Worm (Caenorhabditis elegans): ENCODE results near the gene F38A6.4.
A peak's percentile ranks its signal among the peaks of the same experiment; 100 is the strongest.

F38A6.4 gene

ce11 chrV:20744290-20744837, 30.8 kb downstream of the F38A6.4 start, which contains the start of gene dnj-25:
dnj-25 (minus strand) TSS chrV:20744346.
- no peak for TF ChIP-seq ttx-3 (tag; optimal IDR thresholded peaks at IDR 0.05)
- TF ChIP-seq K09A11.1 (tag; optimal IDR thresholded peaks at IDR 0.05; ENCODE audit: insufficient read depth), result no peak
- no peak for TF ChIP-seq K02D7.2 (tag; optimal IDR thresholded peaks at IDR 0.05)
- TF ChIP-seq elt-4 (tag; optimal IDR thresholded peaks at IDR 0.05), result no peak
- no peak for TF ChIP-seq syd-9 (tag; optimal IDR thresholded peaks at IDR 0.05)
- TF ChIP-seq sox-4 (tag; optimal IDR thresholded peaks at IDR 0.05), result no peak
- TF ChIP-seq ceh-22 (tag; optimal IDR thresholded peaks at IDR 0.05), result no peak
- TF ChIP-seq hlh-30 (tag; optimal IDR thresholded peaks at IDR 0.05; ENCODE audit: insufficient read depth), result no peak
- TF ChIP-seq unc-3 (GFP tag; conservative IDR thresholded peaks at IDR 0.05), result no peak
- no peak for TF ChIP-seq unc-3 (tag; optimal IDR thresholded peaks at IDR 0.05)
- no peak for TF ChIP-seq lim-6 (tag; optimal IDR thresholded peaks at IDR 0.05)

ce11 chrV:20739387-20739786, 35.8 kb downstream of the F38A6.4 start:
- TF ChIP-seq ets-4 (tag; optimal IDR thresholded peaks at IDR 0.05) (no peak), unc-42 (tag; optimal IDR thresholded peaks at IDR 0.05) (peak; percentile 63)

ce11 chrV:20734658-20735057, 40.5 kb downstream of the F38A6.4 start, which contains the start of gene srxa-6:
srxa-6 (plus strand) TSS chrV:20734958.
- TF ChIP-seq ceh-34 (tag; optimal IDR thresholded peaks at IDR 0.05) (no peak), ceh-19 (GFP tag; optimal IDR thresholded peaks at IDR 0.05) (no peak), nhr-11 (tag; optimal IDR thresholded peaks at IDR 0.05) (no peak), pha-2 (tag; optimal IDR thresholded peaks at IDR 0.05) (no peak), nhr-232 (tag; optimal IDR thresholded peaks at IDR 0.05) (no peak), sox-2 (GFP tag; IDR thresholded peaks at IDR 0.05) (no peak), ceh-14 (tag; optimal IDR thresholded peaks at IDR 0.05) (no peak), K09A11.1 (tag; optimal IDR thresholded peaks at IDR 0.05; ENCODE audit: insufficient read depth) (no peak), npax-4 (tag; optimal IDR thresholded peaks at IDR 0.05) (no peak), dve-1 (tag; optimal IDR thresholded peaks at IDR 0.05) (no peak)

- no peak for TF ChIP-seq ceh-30 (tag; optimal IDR thresholded peaks at IDR 0.05)
- TF ChIP-seq fkh-10 (GFP tag; optimal IDR thresholded peaks at IDR 0.05), result no peak
- TF ChIP-seq mec-3 (tag; optimal IDR thresholded peaks at IDR 0.05; ENCODE audit: borderline replicate concordance), result no peak
- no peak for TF ChIP-seq ceh-34 (tag; optimal IDR thresholded peaks at IDR 0.05)
- no peak for TF ChIP-seq hlh-13 (GFP tag; optimal IDR thresholded peaks at IDR 0.05)
- no peak for TF ChIP-seq ceh-14 (tag; optimal IDR thresholded peaks at IDR 0.05)
- no peak for TF ChIP-seq lim-6 (tag; optimal IDR thresholded peaks at IDR 0.05)
- no peak for TF ChIP-seq ztf-16 (tag; optimal IDR thresholded peaks at IDR 0.05)
- no peak for TF ChIP-seq C08G9.2 (tag; optimal IDR thresholded peaks at IDR 0.05)
- no peak for TF ChIP-seq hlh-8 (tag; optimal IDR thresholded peaks at IDR 0.05)
- TF ChIP-seq dve-1 (tag; optimal IDR thresholded peaks at IDR 0.05), result no peak
- no peak for TF ChIP-seq ceh-18 (tag; optimal IDR thresholded peaks at IDR 0.05)
- no peak for TF ChIP-seq fkh-6 (tag; optimal IDR thresholded peaks at IDR 0.05)
- TF ChIP-seq npax-4 (tag; optimal IDR thresholded peaks at IDR 0.05), result no peak
- TF ChIP-seq zip-5 (tag; optimal IDR thresholded peaks at IDR 0.05), result no peak
- no peak for TF ChIP-seq unc-86 (tag; optimal IDR thresholded peaks at IDR 0.05)
- TF ChIP-seq F13H6.1 (tag; optimal IDR thresholded peaks at IDR 0.05), result no peak
These were observed 43.4 kb downstream of the F38A6.4 start, which contains the start of gene srxa-1 for ce11 chrV:20731787-20732186. srxa-1 (plus strand) TSS chrV:20732087.

ce11 chrV:20728763-20729350, 46.3 kb downstream of the F38A6.4 start, which contains the start of gene ipla-3:
ipla-3 (minus strand) TSS chrV:20729272.
- no peak for TF ChIP-seq ceh-19 (GFP tag; optimal IDR thresholded peaks at IDR 0.05)
- TF ChIP-seq F13H6.1 (tag; optimal IDR thresholded peaks at IDR 0.05), result no peak
- TF ChIP-seq ama-1 (optimal IDR thresholded peaks at IDR 0.05), result no peak
- TF ChIP-seq nhr-11 (tag; optimal IDR thresholded peaks at IDR 0.05), result no peak
- no peak for TF ChIP-seq pat-9 (tag; optimal IDR thresholded peaks at IDR 0.05)
- peak; percentile 63 for TF ChIP-seq unc-55 (GFP tag; optimal IDR thresholded peaks at IDR 0.05)
- peak; percentile 19 for TF ChIP-seq elt-2 (tag; optimal IDR thresholded peaks at IDR 0.05)
- peak; percentile 79 for TF ChIP-seq sox-2 (GFP tag; IDR thresholded peaks at IDR 0.05)
- no peak for TF ChIP-seq ceh-34 (tag; optimal IDR thresholded peaks at IDR 0.05)
- no peak for TF ChIP-seq ceh-14 (tag; optimal IDR thresholded peaks at IDR 0.05)
- TF ChIP-seq nfya-1 (tag; optimal IDR thresholded peaks at IDR 0.05), result peak; percentile 7
- no peak for TF ChIP-seq hlh-30 (tag; optimal IDR thresholded peaks at IDR 0.05; ENCODE audit: insufficient read depth)
- peak; percentile 17 for TF ChIP-seq rnt-1 (tag; optimal IDR thresholded peaks at IDR 0.05)
- TF ChIP-seq pha-2 (tag; optimal IDR thresholded peaks at IDR 0.05), result peak; percentile 71
- TF ChIP-seq tbx-2 (tag; optimal IDR thresholded peaks at IDR 0.05), result peak; percentile 23
